Worm (Caenorhabditis elegans): ENCODE data around the gene hrpa-1.
A peak's percentile ranks its signal among the peaks of the same experiment; 100 is the strongest.

DNA sequence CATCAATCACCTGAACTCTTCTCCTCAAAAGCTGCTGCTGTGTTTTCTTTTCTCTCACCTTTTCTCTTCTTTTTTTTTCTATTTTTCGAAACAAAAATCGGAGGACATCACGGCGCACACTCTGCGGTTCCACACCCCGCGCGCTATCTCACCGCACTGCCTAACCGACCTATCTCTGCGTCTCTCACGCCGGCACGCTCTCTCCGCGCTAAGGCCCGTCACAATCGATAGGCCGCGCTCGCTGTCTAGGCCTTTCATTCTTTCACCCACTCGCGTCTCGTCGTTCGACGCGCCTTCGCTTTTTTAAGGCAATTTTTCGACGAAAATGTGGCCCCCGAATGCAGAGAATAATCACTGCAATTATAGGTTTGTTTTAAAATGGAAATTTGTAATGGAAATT, 27.4 kb downstream of the hrpa-1 start, which contains the start of gene zip-11:
- TF ChIP-seq nhr-76 (tag; optimal IDR thresholded peaks at IDR 0.05) (no peak), fkh-10 (GFP tag; optimal IDR thresholded peaks at IDR 0.05) (no peak), nhr-43 (tag; optimal IDR thresholded peaks at IDR 0.05; ENCODE audit: poor library complexity, severe bottlenecking) (peak; percentile 57), snpc-4 (tag; optimal IDR thresholded peaks at IDR 0.05) (no peak), ceh-9 (tag; optimal IDR thresholded peaks at IDR 0.05) (no peak), nhr-25 (tag; optimal IDR thresholded peaks at IDR 0.05) (peak; percentile 91), sea-2 (GFP tag; optimal IDR thresholded peaks at IDR 0.05) (no peak), lin-39 (tag; optimal IDR thresholded peaks at IDR 0.05) (no peak), ceh-16 (tag; optimal IDR thresholded peaks at IDR 0.05) (no peak)

Data from whole organism, L3 larva.